Worm (Caenorhabditis elegans): ENCODE data around the gene dyf-13.

Gene dyf-13

DNA sequence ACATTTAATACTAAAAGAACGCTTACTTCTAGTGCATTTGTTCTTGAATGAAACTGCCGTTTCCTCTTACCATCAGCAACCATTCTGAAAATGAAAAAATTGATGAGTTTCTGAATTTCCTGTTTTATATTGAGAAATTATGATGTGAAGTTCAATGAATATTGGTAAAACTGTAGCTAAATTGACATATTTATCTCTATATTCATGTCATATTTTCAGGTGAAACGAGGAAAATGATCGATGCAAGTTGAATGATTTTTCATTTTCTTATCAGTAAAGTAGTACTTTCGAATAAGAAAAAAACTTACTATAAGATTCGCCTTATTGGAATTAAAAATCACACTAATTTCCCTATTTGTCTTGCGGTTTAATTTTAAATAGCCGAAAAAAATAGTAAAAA is 39.0 kb upstream of the dyf-13 start, which contains the start of gene E04F6.15:
E04F6.15 (minus strand) TSS at position 101 of the 400 bp plus-strand sequence.
- TF ChIP-seq npax-4 (tag; optimal IDR thresholded peaks at IDR 0.05), result no peak
- TF ChIP-seq sdc-2 (tag; optimal IDR thresholded peaks at IDR 0.05), result no peak
- no peak for TF ChIP-seq ref-2 (tag; optimal IDR thresholded peaks at IDR 0.05)
- TF ChIP-seq che-1 (tag; optimal IDR thresholded peaks at IDR 0.05), result no peak
- no peak for TF ChIP-seq ceh-31 (tag; optimal IDR thresholded peaks at IDR 0.05)
- TF ChIP-seq hlh-6 (tag; optimal IDR thresholded peaks at IDR 0.05), result no peak
- TF ChIP-seq unc-3 (GFP tag; conservative IDR thresholded peaks at IDR 0.05), result no peak
- no peak for TF ChIP-seq unc-3 (tag; optimal IDR thresholded peaks at IDR 0.05)
- no peak for TF ChIP-seq rnt-1 (tag; optimal IDR thresholded peaks at IDR 0.05)
- TF ChIP-seq elt-2 (tag; optimal IDR thresholded peaks at IDR 0.05), result no peak
- no peak for TF ChIP-seq dve-1 (tag; optimal IDR thresholded peaks at IDR 0.05)
- TF ChIP-seq ztf-16 (tag; optimal IDR thresholded peaks at IDR 0.05), result no peak
- no peak for TF ChIP-seq zip-5 (tag; optimal IDR thresholded peaks at IDR 0.05)
- no peak for TF ChIP-seq hlh-8 (tag; optimal IDR thresholded peaks at IDR 0.05)
- no peak for TF ChIP-seq ceh-30 (tag; optimal IDR thresholded peaks at IDR 0.05)
- no peak for TF ChIP-seq F13H6.1 (tag; optimal IDR thresholded peaks at IDR 0.05)

DNA sequence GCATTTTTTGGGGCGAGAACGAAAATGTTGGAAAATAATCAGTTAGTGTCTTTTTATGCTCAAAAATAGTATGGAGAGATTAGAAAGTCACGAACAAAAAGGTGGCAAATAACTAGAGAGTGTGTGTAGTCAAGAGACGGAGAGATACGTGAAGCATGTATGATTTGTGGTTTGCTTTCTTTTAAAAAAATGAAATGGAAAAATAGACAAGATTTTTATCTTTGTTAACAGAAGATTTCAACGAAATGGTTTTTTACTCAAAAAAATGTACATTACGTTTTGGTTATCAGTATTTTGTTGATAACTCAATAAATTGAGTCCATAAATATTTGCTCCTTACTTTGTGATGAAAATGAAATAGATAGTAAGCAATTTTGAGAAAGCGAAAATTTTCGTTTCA is 37.0 kb upstream of the dyf-13 start, which contains the start of gene dhs-7:
dhs-7 (minus strand) TSS at position 277 of the 400 bp plus-strand sequence.
- TF ChIP-seq elt-4 (tag; optimal IDR thresholded peaks at IDR 0.05), result no peak
- TF ChIP-seq K09A11.1 (tag; optimal IDR thresholded peaks at IDR 0.05; ENCODE audit: insufficient read depth), result no peak
- TF ChIP-seq F13H6.1 (tag; optimal IDR thresholded peaks at IDR 0.05), result no peak
- TF ChIP-seq unc-55 (GFP tag; optimal IDR thresholded peaks at IDR 0.05), result no peak
- TF ChIP-seq syd-9 (tag; optimal IDR thresholded peaks at IDR 0.05), result no peak
- no peak for TF ChIP-seq ceh-30 (tag; optimal IDR thresholded peaks at IDR 0.05)
- TF ChIP-seq pat-9 (tag; optimal IDR thresholded peaks at IDR 0.05), result no peak
- no peak for TF ChIP-seq K02D7.2 (tag; optimal IDR thresholded peaks at IDR 0.05)
- TF ChIP-seq pqm-1 (tag; optimal IDR thresholded peaks at IDR 0.05), result no peak

DNA sequence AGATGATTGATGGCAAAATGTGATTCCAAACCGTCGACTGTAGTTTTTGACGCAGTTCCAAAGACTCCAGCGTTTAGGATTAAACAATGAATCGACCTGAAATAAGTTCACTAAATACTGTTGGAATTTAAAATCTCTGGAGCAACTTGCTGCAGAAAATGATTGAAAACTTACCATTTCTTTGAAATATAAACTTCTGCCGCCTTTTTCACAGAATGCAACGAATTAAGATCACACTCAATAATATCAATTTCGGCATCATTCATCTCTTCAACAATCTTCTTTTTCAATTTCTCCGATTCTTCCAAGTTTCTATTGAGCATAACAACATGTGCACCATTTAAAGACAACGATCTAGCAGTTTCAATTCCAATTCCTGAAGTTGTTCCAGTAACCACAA is 36.5 kb upstream of the dyf-13 start:
- TF ChIP-seq C38D4.7 (GFP tag; optimal IDR thresholded peaks at IDR 0.05), result no peak
- no peak for TF ChIP-seq ceh-9 (tag; optimal IDR thresholded peaks at IDR 0.05)
- TF ChIP-seq nhr-11 (tag; optimal IDR thresholded peaks at IDR 0.05), result no peak
- no peak for TF ChIP-seq ztf-16 (tag; optimal IDR thresholded peaks at IDR 0.05)
- TF ChIP-seq sdc-2 (tag; optimal IDR thresholded peaks at IDR 0.05), result no peak
- no peak for TF ChIP-seq unc-42 (tag; optimal IDR thresholded peaks at IDR 0.05)

- TF ChIP-seq hlh-13 (GFP tag; optimal IDR thresholded peaks at IDR 0.05), result no peak
- no peak for TF ChIP-seq ceh-6 (GFP tag; optimal IDR thresholded peaks at IDR 0.05)
- no peak for TF ChIP-seq syd-9 (tag; optimal IDR thresholded peaks at IDR 0.05)
- no peak for TF ChIP-seq hlh-15 (tag; optimal IDR thresholded peaks at IDR 0.05)
- no peak for TF ChIP-seq K09A11.1 (tag; optimal IDR thresholded peaks at IDR 0.05; ENCODE audit: insufficient read depth)
- TF ChIP-seq sox-4 (tag; optimal IDR thresholded peaks at IDR 0.05), result no peak
- TF ChIP-seq ceh-48 (tag; optimal IDR thresholded peaks at IDR 0.05), result no peak
- no peak for TF ChIP-seq ceh-31 (tag; optimal IDR thresholded peaks at IDR 0.05)
- TF ChIP-seq pha-2 (tag; optimal IDR thresholded peaks at IDR 0.05), result no peak
- TF ChIP-seq ets-4 (tag; optimal IDR thresholded peaks at IDR 0.05), result no peak
- TF ChIP-seq ceh-19 (GFP tag; optimal IDR thresholded peaks at IDR 0.05), result no peak
- no peak for TF ChIP-seq pha-4 (tag; optimal IDR thresholded peaks at IDR 0.05)
- TF ChIP-seq pag-3 (tag; optimal IDR thresholded peaks at IDR 0.05; ENCODE audit: borderline replicate concordance), result no peak
- TF ChIP-seq eyg-1 (tag; optimal IDR thresholded peaks at IDR 0.05), result no peak
- TF ChIP-seq mec-3 (tag; optimal IDR thresholded peaks at IDR 0.05; ENCODE audit: borderline replicate concordance), result no peak
- TF ChIP-seq zip-5 (tag; optimal IDR thresholded peaks at IDR 0.05), result no peak
- no peak for TF ChIP-seq ceh-9 (tag; optimal IDR thresholded peaks at IDR 0.05)
- no peak for TF ChIP-seq nfya-1 (tag; optimal IDR thresholded peaks at IDR 0.05)
- no peak for TF ChIP-seq unc-86 (tag; optimal IDR thresholded peaks at IDR 0.05)
- no peak for TF ChIP-seq Y22D7AL.16 (tag; optimal IDR thresholded peaks at IDR 0.05)
These were observed 34.2 kb upstream of the dyf-13 start, which contains the start of gene srd-59 for ce11 chrII:7205388-7205787. Gene srd-59, plus strand, starts transcription at chrII:7205688.
